Fruit fly (Drosophila melanogaster): ENCODE data around the gene CG12375.

- TF ChIP-seq fd59A (GFP tag; optimal IDR thresholded peaks at IDR 0.05) (no peak), vri (GFP tag; optimal IDR thresholded peaks at IDR 0.05) (no peak)
Observed at dm6 chr2L:8082692-8083412, 43.8 kb downstream of the CG12375 start, which contains the start of gene Mcr.

Measured in whole organism, prepupa.